Worm (Caenorhabditis elegans) whole organism, late embryonic: Measurements from ENCODE around the gene wrm-1.

Experiments used
- C08G9.2 ChIP-seq: sonication (generic microtip); optimal IDR thresholded peaks from 2 replicates; lab custom pipeline; 2016; ENCODE audit warnings: mild to moderate bottlenecking, missing genetic modification characterization, moderate library complexity, missing compliant biosample characterization
- C38D4.7 ChIP-seq: fragments of 200-800 bp; sonication (Bioruptor generic); optimal IDR thresholded peaks from 2 replicates; lab custom pipeline; 2018; ENCODE audit warnings: mild to moderate bottlenecking, missing genetic modification characterization, moderate library complexity, missing compliant biosample characterization
- F13H6.1 ChIP-seq: sonication (generic microtip); optimal IDR thresholded peaks from 2 replicates; lab custom pipeline; 2016; ENCODE audit warnings: missing genetic modification characterization, missing compliant biosample characterization
- K02D7.2 ChIP-seq: sonication (generic microtip); optimal IDR thresholded peaks from 2 replicates; lab custom pipeline; 2017; ENCODE audit warnings: mild to moderate bottlenecking, missing genetic modification characterization, missing compliant biosample characterization
- K09A11.1 ChIP-seq: sonication (generic microtip); optimal IDR thresholded peaks from 2 replicates; lab custom pipeline; 2017; ENCODE audit warnings: antibody characterized with exemption, mild to moderate bottlenecking, missing genetic modification characterization, missing compliant biosample characterization; ENCODE audit not compliant: insufficient read depth
- T23F11.4 ChIP-seq: fragments of 200-800 bp; sonication (Bioruptor generic); optimal IDR thresholded peaks from 2 replicates; lab custom pipeline; 2018; ENCODE audit warnings: mild to moderate bottlenecking, missing genetic modification characterization, missing compliant biosample characterization
- Y22D7AL.16 ChIP-seq: sonication (generic microtip); optimal IDR thresholded peaks from 2 replicates; lab custom pipeline; 2016; ENCODE audit warnings: missing genetic modification characterization, missing compliant biosample characterization
- ahr-1 ChIP-seq: sonication (generic microtip); optimal IDR thresholded peaks from 2 replicates; lab custom pipeline; 2016; ENCODE audit warnings: missing genetic modification characterization, missing compliant biosample characterization
- ceh-19 ChIP-seq: fragments of 200-800 bp; sonication (Bioruptor generic); optimal IDR thresholded peaks from 2 replicates; lab custom pipeline; 2018; ENCODE audit warnings: mild to moderate bottlenecking, missing genetic modification characterization, missing compliant biosample characterization
- ceh-22 ChIP-seq: sonication (generic microtip); optimal IDR thresholded peaks from 2 replicates; lab custom pipeline; 2017; ENCODE audit warnings: missing biosample characterization, missing genetic modification characterization
- ceh-24 ChIP-seq: sonication (generic microtip); optimal IDR thresholded peaks from 2 replicates; lab custom pipeline; 2016; ENCODE audit warnings: mild to moderate bottlenecking, missing genetic modification characterization, missing compliant biosample characterization
- ceh-30 ChIP-seq: fragments of 150-350 bp; optimal IDR thresholded peaks from 2 replicates; lab custom pipeline; 2014; ENCODE audit warnings: missing biosample characterization, missing genetic modification characterization
- ceh-31 ChIP-seq: sonication (generic microtip); optimal IDR thresholded peaks from 2 replicates; lab custom pipeline; 2016; ENCODE audit warnings: missing genetic modification characterization, missing compliant biosample characterization
- ceh-45 ChIP-seq: fragments of 200-800 bp; sonication (Bioruptor generic); IDR thresholded peaks from 2 replicates; pipeline ENCODE4 v1.3.6; 2022; ENCODE audit warnings: missing genetic modification reagents, missing genetic modification characterization, missing compliant biosample characterization
- ceh-6 ChIP-seq: fragments of 200-800 bp; sonication (Bioruptor generic); optimal IDR thresholded peaks from 2 replicates; lab custom pipeline; 2018; ENCODE audit warnings: mild to moderate bottlenecking, missing genetic modification characterization, missing compliant biosample characterization
- ceh-9 ChIP-seq: sonication (generic microtip); optimal IDR thresholded peaks from 2 replicates; lab custom pipeline; 2016; ENCODE audit warnings: mild to moderate bottlenecking, missing genetic modification characterization, inconsistent platforms, missing compliant biosample characterization
- dve-1 ChIP-seq: sonication (generic microtip); optimal IDR thresholded peaks from 2 replicates; lab custom pipeline; 2017; ENCODE audit warnings: antibody characterized with exemption, mild to moderate bottlenecking, missing genetic modification characterization, missing compliant biosample characterization
- ets-4 ChIP-seq: sonication (generic microtip); optimal IDR thresholded peaks from 2 replicates; lab custom pipeline; 2016; ENCODE audit warnings: missing genetic modification characterization, missing compliant biosample characterization
- eyg-1 ChIP-seq: sonication (generic microtip); optimal IDR thresholded peaks from 2 replicates; lab custom pipeline; 2016; ENCODE audit warnings: missing genotype, missing genetic modification characterization, missing compliant biosample characterization
- fkh-10 ChIP-seq: fragments of 150-350 bp; optimal IDR thresholded peaks from 2 replicates; lab custom pipeline; 2014; ENCODE audit warnings: missing biosample characterization, missing genetic modification reagents, missing genetic modification characterization
- gmeb-2 ChIP-seq: sonication (generic microtip); optimal IDR thresholded peaks from 2 replicates; lab custom pipeline; 2016; ENCODE audit warnings: missing genetic modification characterization, inconsistent platforms, missing compliant biosample characterization
- hlh-13 ChIP-seq: fragments of 200-800 bp; sonication (Bioruptor generic); optimal IDR thresholded peaks from 2 replicates; lab custom pipeline; 2018; ENCODE audit warnings: mild to moderate bottlenecking, missing genetic modification characterization, missing compliant biosample characterization
- hlh-15 ChIP-seq: sonication (generic microtip); optimal IDR thresholded peaks from 2 replicates; lab custom pipeline; 2016; ENCODE audit warnings: missing genetic modification characterization, missing compliant biosample characterization
- hlh-30 ChIP-seq: sonication (generic microtip); optimal IDR thresholded peaks from 2 replicates; lab custom pipeline; 2017; ENCODE audit warnings: antibody characterized with exemption, missing genetic modification characterization, missing compliant biosample characterization; ENCODE audit not compliant: insufficient read depth
- hlh-6 ChIP-seq: sonication (generic microtip); optimal IDR thresholded peaks from 2 replicates; lab custom pipeline; 2016; ENCODE audit warnings: missing genotype, missing genetic modification characterization, missing compliant biosample characterization
- hlh-8 ChIP-seq: sonication (generic microtip); optimal IDR thresholded peaks from 2 replicates; lab custom pipeline; 2016; ENCODE audit warnings: missing genotype, missing genetic modification characterization, missing compliant biosample characterization
- lim-6 ChIP-seq: sonication (generic microtip); optimal IDR thresholded peaks from 2 replicates; lab custom pipeline; 2016; ENCODE audit warnings: missing genetic modification characterization, missing compliant biosample characterization
- lin-11 ChIP-seq: fragments of 200-800 bp; sonication (Bioruptor generic); optimal IDR thresholded peaks from 2 replicates; lab custom pipeline; 2018; ENCODE audit warnings: mild to moderate bottlenecking, missing genetic modification characterization, missing compliant biosample characterization
- madf-2 ChIP-seq: sonication (generic microtip); optimal IDR thresholded peaks from 2 replicates; lab custom pipeline; 2017; ENCODE audit warnings: missing genetic modification characterization, missing compliant biosample characterization
- mec-3 ChIP-seq: sonication (generic microtip); optimal IDR thresholded peaks from 2 replicates; lab custom pipeline; 2016; ENCODE audit warnings: borderline replicate concordance, missing genetic modification characterization, missing compliant biosample characterization
- nhr-11 ChIP-seq: fragments of 150-350 bp; optimal IDR thresholded peaks from 2 replicates; lab custom pipeline; 2014; ENCODE audit warnings: missing biosample characterization, missing genetic modification characterization
- odd-2 ChIP-seq: sonication (generic microtip); optimal IDR thresholded peaks from 2 replicates; lab custom pipeline; 2017; ENCODE audit warnings: antibody characterized with exemption, mild to moderate bottlenecking, missing genetic modification characterization, missing compliant biosample characterization
- pag-3 ChIP-seq: sonication (generic microtip); optimal IDR thresholded peaks from 2 replicates; lab custom pipeline; 2016; ENCODE audit warnings: missing compliant biosample characterization, missing genetic modification characterization, borderline replicate concordance
- pat-9 ChIP-seq: fragments of 200-800 bp; sonication (Bioruptor generic); optimal IDR thresholded peaks from 2 replicates; lab custom pipeline; 2018; ENCODE audit warnings: mild to moderate bottlenecking, missing genetic modification characterization, moderate library complexity, missing compliant biosample characterization
- pax-1 ChIP-seq: fragments of 150-350 bp; optimal IDR thresholded peaks from 2 replicates; lab custom pipeline; 2014; ENCODE audit warnings: missing biosample characterization, missing genetic modification characterization
- pqm-1 ChIP-seq: sonication (generic microtip); optimal IDR thresholded peaks from 2 replicates; lab custom pipeline; 2016; ENCODE audit warnings: missing genetic modification characterization, missing compliant biosample characterization
- ref-2 ChIP-seq: sonication (generic microtip); optimal IDR thresholded peaks from 2 replicates; lab custom pipeline; 2016; ENCODE audit warnings: missing genetic modification characterization, missing compliant biosample characterization
- rnt-1 ChIP-seq: sonication (generic microtip); optimal IDR thresholded peaks from 2 replicates; lab custom pipeline; 2016; ENCODE audit warnings: missing genetic modification characterization, missing compliant biosample characterization
- tbx-2 ChIP-seq: sonication (generic microtip); optimal IDR thresholded peaks from 2 replicates; lab custom pipeline; 2016; ENCODE audit warnings: missing genetic modification characterization, missing compliant biosample characterization
- tbx-7 ChIP-seq: sonication (generic microtip); optimal IDR thresholded peaks from 2 replicates; lab custom pipeline; 2016; ENCODE audit warnings: missing genotype, missing genetic modification characterization, missing compliant biosample characterization
- ttx-3 ChIP-seq: sonication (generic microtip); optimal IDR thresholded peaks from 2 replicates; lab custom pipeline; 2016; ENCODE audit warnings: missing genetic modification reagents, missing genetic modification characterization, missing compliant biosample characterization
- unc-3 ChIP-seq, 2 experiments: fragments of 200-800 bp in 1 of 2; sonication (Bioruptor generic) in 1 of 2; sonication (generic microtip) in 1 of 2; conservative IDR thresholded peaks in 1 of 2; optimal IDR thresholded peaks in 1 of 2; 2 replicates each; pipeline versions ENCODE4 v1.3.6 to Lab custom; 2016 to 2022; ENCODE audit warnings: missing compliant biosample characterization in 2 of 2, missing genetic modification characterization in 2 of 2, missing genetic modification reagents in 1 of 2
- unc-55 ChIP-seq: sonication (generic microtip); optimal IDR thresholded peaks from 2 replicates; lab custom pipeline; 2017; ENCODE audit warnings: missing biosample characterization, missing genetic modification reagents, missing genetic modification characterization
- zip-5 ChIP-seq: sonication (generic microtip); optimal IDR thresholded peaks from 2 replicates; lab custom pipeline; 2016; ENCODE audit warnings: missing genetic modification characterization, missing compliant biosample characterization
- ztf-16 ChIP-seq: sonication (generic microtip); optimal IDR thresholded peaks from 2 replicates; lab custom pipeline; 2017; ENCODE audit warnings: missing genetic modification characterization, missing compliant biosample characterization

wrm-1 gene

ce11 chrIII:5678935-5679334, 43.7 kb upstream of the wrm-1 start, which contains the start of the genes ska-3 and rps-12 (continued):
- TF ChIP-seq hlh-8 (tag; lab: Kevin White, UChicago) (peak; percentile 43), Y22D7AL.16 (tag; lab: Kevin White, UChicago) (no peak), unc-3 (GFP tag; conservative IDR thresholded peaks at IDR 0.05; lab: Robert Waterston, UW) (no peak), unc-3 (tag; optimal IDR thresholded peaks at IDR 0.05; lab: Kevin White, UChicago) (peak; percentile 56), rnt-1 (tag; lab: Kevin White, UChicago) (peak; percentile 87), ets-4 (peak; percentile 95), ceh-19 (GFP tag; lab: Kevin White, UChicago) (no peak), ceh-22 (tag; lab: Kevin White, UChicago) (no peak), pat-9 (tag; lab: Kevin White, UChicago) (peak; percentile 58), dve-1 (tag; lab: Kevin White, UChicago) (peak; percentile 95), T23F11.4 (GFP tag; lab: Kevin White, UChicago) (no peak), pqm-1 (peak; percentile 34), lin-11 (tag; lab: Kevin White, UChicago) (no peak), ceh-31 (peak; percentile 89), ztf-16 (tag; lab: Kevin White, UChicago) (peak; percentile 78), lim-6 (tag; lab: Kevin White, UChicago) (no peak), eyg-1 (tag; lab: Kevin White, UChicago) (no peak), madf-2 (tag; lab: Kevin White, UChicago) (peak; percentile 56), pag-3 (tag; lab: Kevin White, UChicago) (no peak), hlh-13 (no peak), pax-1 (tag; lab: Kevin White, UChicago) (peak; percentile 93), K09A11.1 (tag; lab: Kevin White, UChicago) (peak; percentile 52), tbx-7 (tag; lab: Kevin White, UChicago) (peak; percentile 41), ceh-45 (no peak), gmeb-2 (tag; lab: Kevin White, UChicago) (no peak), odd-2 (tag; lab: Kevin White, UChicago) (no peak), hlh-30 (tag; lab: Kevin White, UChicago) (peak; percentile 70), hlh-6 (tag; lab: Kevin White, UChicago) (no peak), ttx-3 (tag; lab: Kevin White, UChicago) (peak; percentile 6), K02D7.2 (tag; lab: Kevin White, UChicago) (no peak), ref-2 (peak; percentile 90), C08G9.2 (tag; lab: Kevin White, UChicago) (peak; percentile 35), ceh-24 (tag; lab: Kevin White, UChicago) (no peak), hlh-15 (no peak), unc-55 (GFP tag; lab: Kevin White, UChicago) (peak; percentile 74), nhr-11 (tag; lab: Kevin White, UChicago) (peak; percentile 78), fkh-10 (GFP tag; lab: Kevin White, UChicago) (no peak), ceh-9 (tag; lab: Kevin White, UChicago) (no peak), ceh-6 (no peak), C38D4.7 (GFP tag; lab: Kevin White, UChicago) (no peak)

ce11 chrIII:5680141-5680540, 42.5 kb upstream of the wrm-1 start, which contains the start of gene pst-2:
pst-2 (plus strand) TSS chrIII:5680433.
- TF ChIP-seq F13H6.1 (tag; lab: Kevin White, UChicago) (no peak), ttx-3 (tag; lab: Kevin White, UChicago) (no peak), ceh-45 (no peak), zip-5 (tag; lab: Kevin White, UChicago) (no peak), odd-2 (tag; lab: Kevin White, UChicago) (no peak), ets-4 (no peak), ahr-1 (tag; lab: Kevin White, UChicago) (no peak), mec-3 (tag; lab: Kevin White, UChicago) (no peak), ceh-30 (tag; lab: Kevin White, UChicago) (no peak), T23F11.4 (GFP tag; lab: Kevin White, UChicago) (no peak), pqm-1 (no peak), tbx-2 (tag; lab: Kevin White, UChicago) (no peak)
